Worm (Caenorhabditis elegans) whole organism, L1 larva: Measurements from ENCODE around the gene F10D7.5.
A peak's percentile ranks its signal among the peaks of the same experiment; 100 is the strongest.

Experiments used
- blmp-1 ChIP-seq: fragments of 150-350 bp; optimal IDR thresholded peaks from 2 replicates; lab custom pipeline; 2014; ENCODE audit warnings: missing biosample characterization, missing genetic modification characterization
- ceh-63 ChIP-seq: fragments of 200-800 bp; sonication (Bioruptor generic); optimal IDR thresholded peaks from 2 replicates; lab custom pipeline; 2018; ENCODE audit warnings: mild to moderate bottlenecking, missing genetic modification characterization, missing compliant biosample characterization
- ceh-8 ChIP-seq: fragments of 200-800 bp; sonication (Bioruptor generic); optimal IDR thresholded peaks from 2 replicates; lab custom pipeline; 2018; ENCODE audit warnings: mild to moderate bottlenecking, missing genetic modification characterization, moderate library complexity, missing compliant biosample characterization
- efl-3 ChIP-seq: fragments of 200-800 bp; sonication (Bioruptor generic); optimal IDR thresholded peaks from 2 replicates; lab custom pipeline; 2018; ENCODE audit warnings: mild to moderate bottlenecking, missing genetic modification characterization, missing compliant biosample characterization
- egl-27 ChIP-seq, 2 experiments: fragments of 150-350 bp in 1 of 2; sonication (generic microtip); optimal IDR thresholded peaks; 3 replicates each; lab custom pipeline; 2017 to 2018; ENCODE audit warnings: missing biosample characterization in 2 of 2, missing genetic modification characterization in 2 of 2, missing genetic modification reagents in 2 of 2
- elt-2 ChIP-seq: sonication (generic microtip); optimal IDR thresholded peaks from 2 replicates; lab custom pipeline; 2016; ENCODE audit warnings: missing genetic modification characterization, mild to moderate bottlenecking, inconsistent platforms, missing compliant biosample characterization, missing genetic modification reagents
- fkh-10 ChIP-seq: sonication (generic microtip); optimal IDR thresholded peaks from 2 replicates; lab custom pipeline; 2017; ENCODE audit warnings: missing biosample characterization, missing genetic modification reagents, missing genetic modification characterization
- fkh-4 ChIP-seq: sonication (generic microtip); optimal IDR thresholded peaks from 2 replicates; lab custom pipeline; 2016; ENCODE audit warnings: missing compliant biosample characterization, missing genetic modification characterization, borderline replicate concordance
- fkh-8 ChIP-seq: sonication (generic microtip); optimal IDR thresholded peaks from 2 replicates; lab custom pipeline; 2016; ENCODE audit warnings: mild to moderate bottlenecking, missing genetic modification characterization, missing compliant biosample characterization
- hlh-4 ChIP-seq: sonication (generic microtip); optimal IDR thresholded peaks from 2 replicates; lab custom pipeline; 2016; ENCODE audit warnings: mild to moderate bottlenecking, missing genetic modification characterization, missing compliant biosample characterization
- hpl-2 ChIP-seq: fragments of 150-350 bp; optimal IDR thresholded peaks from 2 replicates; lab custom pipeline; 2014; ENCODE audit warnings: missing biosample characterization, missing genetic modification reagents, missing genetic modification characterization
- lin-14 ChIP-seq: fragments of 200-800 bp; sonication (Bioruptor generic); optimal IDR thresholded peaks from 2 replicates; lab custom pipeline; 2018; ENCODE audit warnings: mild to moderate bottlenecking, missing genetic modification characterization, moderate library complexity, missing compliant biosample characterization
- lsy-2 ChIP-seq, 2 experiments: fragments of 150-350 bp; optimal IDR thresholded peaks; 2 replicates each; lab custom pipeline; 2014; ENCODE audit warnings: missing biosample characterization in 2 of 2, missing genetic modification characterization in 2 of 2
- nhr-12 ChIP-seq: sonication (generic microtip); optimal IDR thresholded peaks from 2 replicates; lab custom pipeline; 2017; ENCODE audit warnings: missing biosample characterization, missing genetic modification characterization
- nhr-47 ChIP-seq: sonication (generic microtip); optimal IDR thresholded peaks from 2 replicates; lab custom pipeline; 2016; ENCODE audit warnings: mild to moderate bottlenecking, missing genetic modification characterization, moderate library complexity, missing compliant biosample characterization
- nhr-77 ChIP-seq: fragments of 150-350 bp; optimal IDR thresholded peaks from 2 replicates; lab custom pipeline; 2014; ENCODE audit warnings: missing biosample characterization, missing genetic modification characterization
- nhr-85 ChIP-seq: sonication (generic microtip); peaks from one replicate; lab custom pipeline; 2016; ENCODE audit warnings: missing genetic modification characterization, inconsistent platforms, missing compliant biosample characterization
- swsn-7 ChIP-seq: sonication (generic microtip); optimal IDR thresholded peaks from 2 replicates; lab custom pipeline; 2016; ENCODE audit warnings: missing genetic modification characterization, missing compliant biosample characterization
- tlp-1 ChIP-seq: fragments of 150-350 bp; optimal IDR thresholded peaks from 2 replicates; lab custom pipeline; 2014; ENCODE audit warnings: missing biosample characterization, missing genetic modification characterization
- unc-62 ChIP-seq: fragments of 150-350 bp; optimal IDR thresholded peaks from 2 replicates; lab custom pipeline; 2014; ENCODE audit warnings: missing biosample characterization, missing genetic modification reagents, missing genetic modification characterization

F10D7.5 gene

ce11 chrX:17349411-17349810 is 42.0 kb downstream of the F10D7.5 start:
- no peak for TF ChIP-seq swsn-7 (tag; lab: Kevin White, UChicago)
- TF ChIP-seq nhr-85 (tag; lab: Kevin White, UChicago), result no peak

ce11 chrX:17340484-17340883 is 50.9 kb downstream of the F10D7.5 start, which contains the start of gene C53C11.1:
C53C11.1 (plus strand) TSS chrX:17340784.
- no peak for TF ChIP-seq lin-14
- TF ChIP-seq fkh-4, result no peak
- no peak for TF ChIP-seq ceh-63
- no peak for TF ChIP-seq blmp-1
- no peak for TF ChIP-seq nhr-12 (tag; lab: Kevin White, UChicago)

ce11 chrX:17338944-17339343 is 52.5 kb downstream of the F10D7.5 start:
- TF ChIP-seq blmp-1 (no peak), fkh-10 (GFP tag; lab: Kevin White, UChicago) (peak; percentile 27), fkh-8 (tag; lab: Kevin White, UChicago) (peak; percentile 56), nhr-77 (tag; lab: Kevin White, UChicago) (no peak)

- TF ChIP-seq tlp-1 (tag; lab: Kevin White, UChicago), result peak; percentile 36
- peak; percentile 26 for TF ChIP-seq elt-2
- no peak for TF ChIP-seq unc-62 (GFP tag; lab: Kevin White, UChicago)
- no peak for TF ChIP-seq egl-27 (tag; optimal IDR thresholded peaks at IDR 0.05; lab: Kevin White, UChicago)
These were observed 55.1 kb downstream of the F10D7.5 start, which contains the start of gene C53C11.2 for ce11 chrX:17336354-17336753. C53C11.2 (plus strand) TSS chrX:17336637.

- TF ChIP-seq lsy-2 (tag; optimal IDR thresholded peaks at IDR 0.05; lab: Kevin White, UChicago) (no peak), nhr-47 (tag; lab: Kevin White, UChicago) (no peak), fkh-10 (GFP tag; lab: Kevin White, UChicago) (no peak), efl-3 (GFP tag; lab: Kevin White, UChicago) (no peak), hlh-4 (no peak), hpl-2 (no peak), ceh-8 (GFP tag; lab: Kevin White, UChicago) (no peak)
These were observed 57.7 kb downstream of the F10D7.5 start, which contains the start of gene C53C11.5 for ce11 chrX:17333752-17334151. C53C11.5 (plus strand) TSS chrX:17334052.
